Worm (Caenorhabditis elegans) whole organism, young adult: ENCODE results near the gene mog-2.

Experiments
- ama-1 ChIP-seq, 3 experiments: fragments of 150-350 bp in 1 of 3; sonication (generic microtip) in 2 of 3; optimal IDR thresholded peaks; 2 replicates each; lab custom pipeline; 2014 to 2018; ENCODE audit warnings: missing biosample characterization in 2 of 3, missing genetic modification characterization in 2 of 3, missing genetic modification reagents in 2 of 3
- hmg-20 ChIP-seq: fragments of 200-800 bp; sonication (Bioruptor generic); IDR thresholded peaks from 2 replicates; pipeline ENCODE4 v1.3.6; 2022; ENCODE audit warnings: missing genetic modification reagents, missing genetic modification characterization, missing compliant biosample characterization
- lir-1 ChIP-seq: fragments of 200-800 bp; sonication (Bioruptor generic); conservative IDR thresholded peaks from 2 replicates; pipeline ENCODE4 v1.3.6; 2022; ENCODE audit warnings: missing genetic modification reagents, missing genetic modification characterization, missing compliant biosample characterization
- madf-10 ChIP-seq: sonication (generic microtip); optimal IDR thresholded peaks from 2 replicates; lab custom pipeline; 2016; ENCODE audit warnings: mild to moderate bottlenecking, missing genetic modification characterization, missing compliant biosample characterization
- sdz-38 ChIP-seq: sonication (generic microtip); optimal IDR thresholded peaks from 2 replicates; lab custom pipeline; 2016; ENCODE audit warnings: missing genotype, missing genetic modification characterization, missing compliant biosample characterization
- unc-62 ChIP-seq: fragments of 150-350 bp; optimal IDR thresholded peaks from 2 replicates; lab custom pipeline; 2014; ENCODE audit warnings: missing biosample characterization, missing genetic modification reagents, missing genetic modification characterization

ce11 chrII:4306921-4307630, 17.1 kb upstream of the mog-2 start, which contains the start of gene Y52E8A.3:
- TF ChIP-seq lir-1 (GFP tag; lab: Robert Waterston, UW) (no peak), hmg-20 (GFP tag; lab: Robert Waterston, UW) (no peak), madf-10 (tag; lab: Kevin White, UChicago) (no peak), unc-62 (GFP tag; lab: Kevin White, UChicago) (no peak), sdz-38 (tag; lab: Kevin White, UChicago) (no peak), ama-1 (optimal IDR thresholded peaks at IDR 0.05; lab: Kevin White, UChicago) (no peak), ama-1 (GFP tag; optimal IDR thresholded peaks at IDR 0.05; lab: Kevin White, UChicago) (no peak)
